Worm (Caenorhabditis elegans): ENCODE results near the gene Y55F3AM.5.
"Not testable (repeated sequence)": the region's sequence is repeated elsewhere in the genome, so short reads cannot be mapped to it uniquely, and the experiment has no call there.

- TF ChIP-seq repo-1 (tag; optimal IDR thresholded peaks at IDR 0.05); unc-62 (GFP tag; optimal IDR thresholded peaks at IDR 0.05); D2030.7 (GFP tag; IDR thresholded peaks at IDR 0.05); bed-1 (GFP tag; IDR thresholded peaks at IDR 0.05); sptf-2 (GFP tag; optimal IDR thresholded peaks at IDR 0.05); rec-8 (tag; optimal IDR thresholded peaks at IDR 0.05): not testable (repeated sequence)
These were observed 52.7 kb downstream of the Y55F3AM.5 start, which contains the start of gene Y55F3AM.21 for ce11 chrIV:1051636-1052133.

Measured in whole organism, young adult.